Fruit fly (Drosophila melanogaster) whole organism, embryonic: Measurements from ENCODE around the gene jus.

Source experiments
- Aef1 ChIP-seq: fragments of 200-800 bp; sonication (Bioruptor generic); IDR thresholded peaks from 3 replicates; pipeline ENCODE4 v1.3.6; 2022; ENCODE audit warnings: missing biosample characterization, missing genetic modification characterization
- Antp ChIP-seq: fragments of 200-800 bp; sonication (Bioruptor generic); optimal IDR thresholded peaks from 3 replicates; lab custom pipeline; 2016; ENCODE audit warnings: missing biosample characterization, missing genetic modification characterization
- B-H2 ChIP-seq: fragments of 200-800 bp; sonication (Bioruptor generic); optimal IDR thresholded peaks from 2 replicates; lab custom pipeline; 2018; ENCODE audit warnings: missing biosample characterization, mild to moderate bottlenecking, missing genetic modification characterization
- Bdp1 ChIP-seq: fragments of 200-800 bp; sonication (Bioruptor generic); optimal IDR thresholded peaks from 3 replicates; lab custom pipeline; 2016; ENCODE audit warnings: missing biosample characterization, missing genetic modification characterization
- C15 ChIP-seq: fragments of 200-800 bp; sonication (Bioruptor generic); IDR thresholded peaks from 3 replicates; pipeline ENCODE4 v1.3.6; 2022; ENCODE audit warnings: missing biosample characterization, missing genetic modification characterization
- CG11085 ChIP-seq: fragments of 200-800 bp; sonication (Bioruptor generic); IDR thresholded peaks from 2 replicates; pipeline ENCODE4 v1.3.6; 2022; ENCODE audit warnings: missing biosample characterization, missing genetic modification characterization
- CG1233 ChIP-seq: fragments of 200-800 bp; sonication (Bioruptor generic); optimal IDR thresholded peaks from 4 replicates; lab custom pipeline; 2018; ENCODE audit warnings: missing biosample characterization, mild to moderate bottlenecking, missing genetic modification characterization
- CG14050 ChIP-seq: fragments of 200-800 bp; sonication (Bioruptor generic); IDR thresholded peaks from 3 replicates; pipeline ENCODE4 v1.3.6; 2022; ENCODE audit warnings: missing biosample characterization, missing genetic modification characterization
- CG1529 ChIP-seq: fragments of 200-800 bp; sonication (Bioruptor generic); optimal IDR thresholded peaks from 3 replicates; lab custom pipeline; 2018; ENCODE audit warnings: missing biosample characterization, missing genetic modification characterization
- CG1647 ChIP-seq: fragments of 200-800 bp; sonication (Bioruptor generic); optimal IDR thresholded peaks from 3 replicates; lab custom pipeline; 2016; ENCODE audit warnings: missing biosample characterization, missing genetic modification characterization
- CG31224 ChIP-seq: fragments of 200-800 bp; sonication (Bioruptor generic); IDR thresholded peaks from 2 replicates; pipeline ENCODE4 v1.3.6; 2022; ENCODE audit warnings: missing biosample characterization, missing genetic modification characterization
- CG33557 ChIP-seq: fragments of 200-800 bp; sonication (Bioruptor generic); optimal IDR thresholded peaks from 2 replicates; lab custom pipeline; 2019; ENCODE audit warnings: missing biosample characterization, mild to moderate bottlenecking, missing genetic modification characterization, moderate library complexity
- CG34224 ChIP-seq: fragments of 200-800 bp; sonication (Bioruptor generic); IDR thresholded peaks from 3 replicates; pipeline ENCODE4 v1.3.6; 2022; ENCODE audit warnings: missing biosample characterization, missing genetic modification characterization; ENCODE audit not compliant: partially characterized antibody
- CG3995 ChIP-seq: fragments of 200-800 bp; sonication (Bioruptor generic); optimal IDR thresholded peaks from 3 replicates; lab custom pipeline; 2016; ENCODE audit warnings: missing biosample characterization, missing genetic modification characterization
- CG4424 ChIP-seq: fragments of 200-800 bp; sonication (Bioruptor generic); optimal IDR thresholded peaks from 3 replicates; lab custom pipeline; 2016; ENCODE audit warnings: missing biosample characterization, missing genetic modification characterization
- CG4617 ChIP-seq: fragments of 200-800 bp; sonication (Bioruptor generic); optimal IDR thresholded peaks from 3 replicates; lab custom pipeline; 2016; ENCODE audit warnings: missing biosample characterization, missing genetic modification characterization, borderline replicate concordance
- CG5245 ChIP-seq: fragments of 200-800 bp; sonication (Bioruptor generic); optimal IDR thresholded peaks from 3 replicates; lab custom pipeline; 2016; ENCODE audit warnings: missing biosample characterization, missing genetic modification characterization
- CG7963 ChIP-seq: fragments of 200-800 bp; sonication (Bioruptor generic); IDR thresholded peaks from 3 replicates; pipeline ENCODE4 v1.3.6; 2022; ENCODE audit warnings: missing biosample characterization, missing genetic modification characterization; ENCODE audit not compliant: partially characterized antibody
- CG8089 ChIP-seq: fragments of 200-800 bp; sonication (Bioruptor generic); optimal IDR thresholded peaks from 3 replicates; lab custom pipeline; 2016; ENCODE audit warnings: missing biosample characterization, missing genetic modification characterization
- CG8478 ChIP-seq: fragments of >200 bp; optimal IDR thresholded peaks from 2 replicates; lab custom pipeline; 2018
- CG8944 ChIP-seq: fragments of 200-800 bp; sonication (Bioruptor generic); optimal IDR thresholded peaks from 3 replicates; lab custom pipeline; 2016; ENCODE audit warnings: missing biosample characterization, missing genetic modification characterization
- H2.0 ChIP-seq: fragments of 200-800 bp; sonication (Bioruptor generic); IDR thresholded peaks from 2 replicates; pipeline ENCODE4 v1.3.6; 2022; ENCODE audit warnings: missing biosample characterization, missing genetic modification characterization
- HLH54F ChIP-seq: fragments of 200-800 bp; sonication (Bioruptor generic); optimal IDR thresholded peaks from 3 replicates; lab custom pipeline; 2016; ENCODE audit warnings: missing biosample characterization, missing genetic modification characterization
- Myb ChIP-seq: fragments of 200-800 bp; sonication (Bioruptor generic); optimal IDR thresholded peaks from 2 replicates; lab custom pipeline; 2016; ENCODE audit warnings: missing biosample characterization, missing genetic modification characterization
- NC2β ChIP-seq: fragments of 200-800 bp; sonication (Bioruptor generic); optimal IDR thresholded peaks from 2 replicates; lab custom pipeline; 2016; ENCODE audit warnings: missing biosample characterization, missing genetic modification characterization
- Neu2 ChIP-seq: fragments of 200-800 bp; sonication (Bioruptor generic); optimal IDR thresholded peaks from 3 replicates; lab custom pipeline; 2016; ENCODE audit warnings: missing biosample characterization, missing genetic modification characterization, borderline replicate concordance
- Side ChIP-seq: fragments of 200-800 bp; sonication (Bioruptor generic); optimal IDR thresholded peaks from 2 replicates; lab custom pipeline; 2016; ENCODE audit warnings: missing biosample characterization, missing genetic modification characterization
- TFAM ChIP-seq: fragments of 200-800 bp; sonication (Bioruptor generic); optimal IDR thresholded peaks from 2 replicates; lab custom pipeline; 2017; ENCODE audit warnings: missing biosample characterization, missing genetic modification characterization, inconsistent platforms
- Xrp1 ChIP-seq: fragments of 200-800 bp; sonication (Bioruptor generic); IDR thresholded peaks from 2 replicates; pipeline ENCODE4 v1.3.6; 2022; ENCODE audit warnings: missing biosample characterization, missing genetic modification characterization
- ab ChIP-seq: fragments of 200-800 bp; sonication (Bioruptor generic); optimal IDR thresholded peaks from 2 replicates; lab custom pipeline; 2016; ENCODE audit warnings: missing biosample characterization, missing genetic modification characterization
- abd-A ChIP-seq: fragments of 200-800 bp; sonication (Bioruptor generic); optimal IDR thresholded peaks from 3 replicates; lab custom pipeline; 2019; ENCODE audit warnings: missing biosample characterization, mild to moderate bottlenecking, missing genetic modification characterization, moderate library complexity
- ac ChIP-seq: fragments of 200-800 bp; sonication (Bioruptor generic); optimal IDR thresholded peaks from 3 replicates; lab custom pipeline; 2017; ENCODE audit warnings: missing biosample characterization, mild to moderate bottlenecking, missing genetic modification characterization
- amos ChIP-seq: fragments of 200-800 bp; sonication (Bioruptor generic); IDR thresholded peaks from 2 replicates; pipeline ENCODE4 v1.3.6; 2022; ENCODE audit warnings: missing biosample characterization, missing genetic modification characterization; ENCODE audit not compliant: partially characterized antibody
- cato ChIP-seq: fragments of 200-800 bp; sonication (Bioruptor generic); optimal IDR thresholded peaks from 2 replicates; lab custom pipeline; 2016; ENCODE audit warnings: missing biosample characterization, missing genetic modification characterization, borderline replicate concordance
- caup ChIP-seq: fragments of 200-800 bp; sonication (Bioruptor generic); optimal IDR thresholded peaks from 3 replicates; lab custom pipeline; 2017; ENCODE audit warnings: missing biosample characterization, mild to moderate bottlenecking, missing genetic modification characterization, moderate library complexity; ENCODE audit not compliant: severe bottlenecking
- corto ChIP-seq: fragments of 200-800 bp; sonication (Bioruptor generic); optimal IDR thresholded peaks from 2 replicates; lab custom pipeline; 2016; ENCODE audit warnings: missing biosample characterization, mild to moderate bottlenecking, missing genetic modification characterization, moderate library complexity
- crc ChIP-seq: fragments of 200-800 bp; sonication (Bioruptor generic); optimal IDR thresholded peaks from 2 replicates; lab custom pipeline; 2016; ENCODE audit warnings: missing biosample characterization, missing genetic modification characterization
- esg ChIP-seq: fragments of 200-800 bp; sonication (Bioruptor generic); conservative IDR thresholded peaks from 2 replicates; pipeline ENCODE4 v1.3.6; 2022; ENCODE audit warnings: missing biosample characterization, missing genetic modification characterization
- exex ChIP-seq: fragments of 200-800 bp; sonication (Bioruptor generic); optimal IDR thresholded peaks from 4 replicates; lab custom pipeline; 2018; ENCODE audit warnings: missing biosample characterization, mild to moderate bottlenecking, missing genetic modification characterization, moderate library complexity
- fd3F ChIP-seq: fragments of 200-800 bp; sonication (Bioruptor generic); optimal IDR thresholded peaks from 2 replicates; lab custom pipeline; 2018; ENCODE audit warnings: missing biosample characterization, mild to moderate bottlenecking, missing genetic modification characterization, moderate library complexity
- fru ChIP-seq: fragments of >200 bp; optimal IDR thresholded peaks from 2 replicates; lab custom pipeline; 2017
- fu2 ChIP-seq: fragments of 200-800 bp; sonication (Bioruptor generic); optimal IDR thresholded peaks from 2 replicates; lab custom pipeline; 2016; ENCODE audit warnings: missing biosample characterization, missing genetic modification characterization
- gce ChIP-seq: fragments of 200-800 bp; sonication (Bioruptor generic); IDR thresholded peaks from 3 replicates; pipeline ENCODE4 v1.3.6; 2022; ENCODE audit warnings: missing biosample characterization, missing genetic modification characterization
- inv ChIP-seq: fragments of 200-800 bp; sonication (Bioruptor generic); IDR thresholded peaks from 2 replicates; pipeline ENCODE4 v1.3.6; 2022; ENCODE audit warnings: missing biosample characterization, missing genetic modification characterization; ENCODE audit not compliant: partially characterized antibody
- klu ChIP-seq: fragments of 200-800 bp; sonication (Bioruptor generic); IDR thresholded peaks from 2 replicates; pipeline ENCODE4 v1.3.6; 2022; ENCODE audit warnings: missing biosample characterization, missing genetic modification characterization
- maf-S ChIP-seq: fragments of 200-800 bp; sonication (Bioruptor generic); optimal IDR thresholded peaks from 2 replicates; lab custom pipeline; 2016; ENCODE audit warnings: missing biosample characterization, missing genetic modification characterization
- mirr ChIP-seq: fragments of 200-800 bp; sonication (Bioruptor generic); optimal IDR thresholded peaks from 3 replicates; lab custom pipeline; 2018; ENCODE audit warnings: missing biosample characterization, mild to moderate bottlenecking, missing genetic modification characterization
- pnt ChIP-seq: fragments of 200-800 bp; sonication (Bioruptor generic); optimal IDR thresholded peaks from 3 replicates; lab custom pipeline; 2016; ENCODE audit warnings: missing biosample characterization, missing genetic modification characterization
- psq ChIP-seq: fragments of 200-800 bp; sonication (Bioruptor generic); optimal IDR thresholded peaks from 2 replicates; lab custom pipeline; 2017; ENCODE audit warnings: missing biosample characterization, missing genetic modification characterization
- pzg ChIP-seq: fragments of 200-800 bp; sonication (Bioruptor generic); optimal IDR thresholded peaks from 3 replicates; lab custom pipeline; 2018; ENCODE audit warnings: missing biosample characterization, mild to moderate bottlenecking, missing genetic modification characterization, moderate library complexity
- slbo ChIP-seq: fragments of 200-800 bp; sonication (Bioruptor generic); IDR thresholded peaks from 2 replicates; pipeline ENCODE4 v1.3.6; 2022; ENCODE audit warnings: missing biosample characterization, missing genetic modification characterization
- unpg ChIP-seq: fragments of 200-800 bp; sonication (Bioruptor generic); optimal IDR thresholded peaks from 3 replicates; lab custom pipeline; 2018; ENCODE audit warnings: missing biosample characterization, mild to moderate bottlenecking, missing genetic modification characterization, moderate library complexity

Gene jus

dm6 chr3R:29151621-29152092 lies 43.1 kb downstream of the jus start, which contains the start of gene eIF2D (continued):
- TF ChIP-seq mirr (GFP tag; lab: Kevin White, UChicago) (no peak), caup (peak; percentile 68), inv (no peak), gce (0 out of 3 replicates have a peak, but pooled peaks have one; percentile 9), fru (lab: Kevin White, UChicago) (no peak), Antp (GFP tag; lab: Kevin White, UChicago) (peak; percentile 17), pnt (GFP tag; lab: Kevin White, UChicago) (no peak), Aef1 (peak; percentile 34; the same call in 1 of the 3 replicates), crc (peak; percentile 36), cato (no peak), CG1529 (GFP tag; lab: Kevin White, UChicago) (peak; percentile 19), CG11085 (GFP tag; lab: Robert Waterston, UW) (no peak), ab (GFP tag; lab: Kevin White, UChicago) (no peak), CG8944 (GFP tag; lab: Kevin White, UChicago) (no peak), Bdp1 (GFP tag; lab: Kevin White, UChicago) (peak; percentile 20), maf-S (GFP tag; lab: Kevin White, UChicago) (no peak), HLH54F (GFP tag; lab: Kevin White, UChicago) (no peak), esg (GFP tag; lab: Robert Waterston, UW) (peak; percentile 10; the same call in 1 of the 2 replicates), fd3F (GFP tag; lab: Kevin White, UChicago) (peak; percentile 32), CG1233 (GFP tag; lab: Kevin White, UChicago) (peak; percentile 12), TFAM (no peak), abd-A (tag; lab: Kevin White, UChicago) (no peak), Xrp1 (peak; percentile 75), C15 (GFP tag; lab: Robert Waterston, UW) (no peak), CG33557 (GFP tag; lab: Kevin White, UChicago) (peak; percentile 14), CG3995 (GFP tag; lab: Kevin White, UChicago) (no peak), CG31224 (GFP tag; lab: Robert Waterston, UW) (no peak; the same call in 1 of the 2 replicates), CG1647 (GFP tag; lab: Kevin White, UChicago) (no peak), psq (GFP tag; lab: Kevin White, UChicago) (no peak), exex (tag; lab: Kevin White, UChicago) (no peak), CG7963 (GFP tag; lab: Robert Waterston, UW) (no peak), CG34224 (no peak), amos (GFP tag; lab: Robert Waterston, UW) (no peak), CG8478 (lab: Kevin White, UChicago) (no peak), CG4424 (peak; percentile 66), Myb (GFP tag; lab: Kevin White, UChicago) (peak; percentile 44), fu2 (no peak), ac (GFP tag; lab: Kevin White, UChicago) (peak; percentile 24), CG8089 (GFP tag; lab: Kevin White, UChicago) (no peak), unpg (GFP tag; lab: Kevin White, UChicago) (no peak), H2.0 (GFP tag; lab: Robert Waterston, UW) (peak; percentile 44; the same call in 1 of the 2 replicates), klu (GFP tag; lab: Robert Waterston, UW) (no peak), pzg (GFP tag; lab: Kevin White, UChicago) (peak; percentile 30), Neu2 (no peak), CG5245 (GFP tag; lab: Kevin White, UChicago) (peak; percentile 22), corto (no peak), slbo (GFP tag; lab: Robert Waterston, UW) (peak; percentile 63), CG14050 (GFP tag; lab: Robert Waterston, UW) (peak; percentile 15; the same call in 1 of the 3 replicates), B-H2 (GFP tag; lab: Kevin White, UChicago) (peak; percentile 46), CG4617 (GFP tag; lab: Kevin White, UChicago) (peak; percentile 47), NC2β (GFP tag; lab: Kevin White, UChicago) (peak; percentile 5), Side (GFP tag; lab: Kevin White, UChicago) (peak; percentile 9)
